Worm (Caenorhabditis elegans) whole organism, late embryonic: Measurements from ENCODE around the gene ZC404.16.

ENCODE experiments used
- nhr-232 ChIP-seq: sonication (generic microtip); optimal IDR thresholded peaks from 2 replicates; lab custom pipeline; 2016; ENCODE audit warnings: missing genetic modification characterization, missing compliant biosample characterization
- unc-86 ChIP-seq: sonication (generic microtip); optimal IDR thresholded peaks from 2 replicates; lab custom pipeline; 2016; ENCODE audit warnings: missing genetic modification characterization, missing compliant biosample characterization

DNA sequence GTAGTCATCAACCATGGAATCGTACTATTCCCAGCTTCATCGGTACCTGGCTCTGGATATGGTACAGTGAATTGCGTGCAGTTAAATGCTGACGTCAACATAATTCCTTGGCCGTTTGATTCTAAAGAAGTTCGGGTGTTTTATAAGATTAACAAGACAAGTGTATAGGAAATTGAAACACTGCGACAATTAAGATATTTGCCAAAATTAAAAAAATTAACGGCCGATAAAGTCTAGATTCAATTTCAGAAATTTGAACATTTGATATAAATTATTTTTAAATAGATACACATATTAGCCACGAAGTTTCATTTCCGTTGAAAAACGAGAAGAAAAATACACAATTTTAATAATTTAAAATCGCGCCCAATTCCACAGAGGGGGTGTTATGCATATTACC is 32.7 kb upstream of the ZC404.16 start, which contains the start of gene dmsr-12:
- TF ChIP-seq unc-86 (no peak), nhr-232 (tag; lab: Kevin White, UChicago) (no peak)
